Worm (Caenorhabditis elegans): ENCODE measurements around the gene C25G4.17.

The C25G4.17 gene

ce11 chrIV:12410167-12410566 lies 31.6 kb upstream of the C25G4.17 start, which contains the start of gene acl-13:
acl-13 (plus strand) TSS chrIV:12410467.
- no peak for TF ChIP-seq Y53G8AR.9 (GFP tag; conservative IDR thresholded peaks at IDR 0.05)
- no peak for TF ChIP-seq dpl-1 (GFP tag; optimal IDR thresholded peaks at IDR 0.05)
- no peak for TF ChIP-seq aptf-2 (GFP tag; conservative IDR thresholded peaks at IDR 0.05)
- no peak for TF ChIP-seq ztf-3 (GFP tag; optimal IDR thresholded peaks at IDR 0.05)
- no peak for TF ChIP-seq fkh-3 (tag; optimal IDR thresholded peaks at IDR 0.05)
- no peak for TF ChIP-seq D2030.7 (GFP tag; IDR thresholded peaks at IDR 0.05)
- TF ChIP-seq lir-1 (GFP tag; conservative IDR thresholded peaks at IDR 0.05), result no peak
- no peak for TF ChIP-seq rec-8 (tag; optimal IDR thresholded peaks at IDR 0.05)
- no peak for TF ChIP-seq F39B2.1 (GFP tag; IDR thresholded peaks at IDR 0.05)
- no peak for TF ChIP-seq B0336.3 (GFP tag; IDR thresholded peaks at IDR 0.05)
- TF ChIP-seq lin-26 (GFP tag; IDR thresholded peaks at IDR 0.05), result no peak
- TF ChIP-seq C17E4.6 (GFP tag; IDR thresholded peaks at IDR 0.05), result no peak
- TF ChIP-seq B0019.2 (GFP tag; conservative IDR thresholded peaks at IDR 0.05), result no peak
- no peak for TF ChIP-seq F55B11.4 (tag; optimal IDR thresholded peaks at IDR 0.05; ENCODE audit: borderline replicate concordance, insufficient read depth)
- TF ChIP-seq nhr-27 (tag; optimal IDR thresholded peaks at IDR 0.05), result no peak
- TF ChIP-seq hmg-1.2 (GFP tag; IDR thresholded peaks at IDR 0.05), result no peak
- TF ChIP-seq him-1 (tag; optimal IDR thresholded peaks at IDR 0.05), result no peak
- no peak for TF ChIP-seq zim-3 (tag; optimal IDR thresholded peaks at IDR 0.05)

- no peak for TF ChIP-seq snpc-3.4 (tag; optimal IDR thresholded peaks at IDR 0.05)
- TF ChIP-seq snpc-4 (GFP tag; optimal IDR thresholded peaks at IDR 0.05), result no peak
- TF ChIP-seq snpc-4 (tag; optimal IDR thresholded peaks at IDR 0.05), result no peak
- TF ChIP-seq F52B5.7 (tag; optimal IDR thresholded peaks at IDR 0.05), result no peak
- TF ChIP-seq ztf-6 (GFP tag; IDR thresholded peaks at IDR 0.05), result no peak
- TF ChIP-seq attf-6 (GFP tag; IDR thresholded peaks at IDR 0.05), result no peak
- TF ChIP-seq K12H6.12 (tag; optimal IDR thresholded peaks at IDR 0.05), result no peak
- TF ChIP-seq nfya-1 (tag; optimal IDR thresholded peaks at IDR 0.05; ENCODE audit: borderline replicate concordance, insufficient read depth), result no peak
- no peak for TF ChIP-seq hmg-1.2 (GFP tag; IDR thresholded peaks at IDR 0.05)
- TF ChIP-seq F37B4.10 (GFP tag; IDR thresholded peaks at IDR 0.05), result no peak
- TF ChIP-seq zfh-2 (GFP tag; conservative IDR thresholded peaks at IDR 0.05), result no peak
- TF ChIP-seq Y53F4B.3 (GFP tag; IDR thresholded peaks at IDR 0.05), result no peak
- TF ChIP-seq mcd-1 (GFP tag; IDR thresholded peaks at IDR 0.05), result no peak
- no peak for TF ChIP-seq mxl-1 (tag; optimal IDR thresholded peaks at IDR 0.05)
- TF ChIP-seq somi-1 (GFP tag; optimal IDR thresholded peaks at IDR 0.05), result no peak
- no peak for TF ChIP-seq dpff-1 (tag; optimal IDR thresholded peaks at IDR 0.05)
- no peak for TF ChIP-seq hmg-20 (GFP tag; IDR thresholded peaks at IDR 0.05)
- TF ChIP-seq snpc-1.3 (tag; optimal IDR thresholded peaks at IDR 0.05; ENCODE audit: insufficient read depth), result no peak
- TF ChIP-seq hsf-1 (GFP tag; IDR thresholded peaks at IDR 0.05), result no peak
- no peak for TF ChIP-seq egl-18 (GFP tag; IDR thresholded peaks at IDR 0.05)
Measured at ce11 chrIV:12414601-12415000, 27.2 kb upstream of the C25G4.17 start.
